Fruit fly (Drosophila melanogaster) whole organism, embryonic: ENCODE results near the gene Vm26Aa.

Experiments used
- CG9437 ChIP-seq: fragments of 200-800 bp; sonication (Bioruptor generic); optimal IDR thresholded peaks from 2 replicates; lab custom pipeline; 2018; ENCODE audit warnings: missing biosample characterization, mild to moderate bottlenecking, missing genetic modification characterization
- Pdp1 ChIP-seq, 2 experiments: fragments of 200-800 bp; sonication (Bioruptor generic); optimal IDR thresholded peaks; 3 replicates each; lab custom pipeline; 2016; ENCODE audit warnings: missing biosample characterization in 2 of 2, missing genetic modification characterization in 2 of 2, mild to moderate bottlenecking in 1 of 2, moderate library complexity in 1 of 2
- cwo ChIP-seq: fragments of 200-800 bp; sonication (Bioruptor generic); optimal IDR thresholded peaks from 3 replicates; lab custom pipeline; 2017; ENCODE audit warnings: missing biosample characterization, missing genetic modification characterization, mild to moderate bottlenecking, moderate library complexity, missing genetic modification reagents
- sc ChIP-seq, 3 experiments: fragments of >200 bp in 2 of 3; fragments of 200-800 bp in 1 of 3; sonication (Bioruptor generic) in 1 of 3; optimal IDR thresholded peaks; 2 replicates in 2 of 3; 3 replicates in 1 of 3; lab custom pipeline; 2017; ENCODE audit warnings: mild to moderate bottlenecking in 1 of 3, missing biosample characterization in 1 of 3, missing genetic modification characterization in 1 of 3, missing genetic modification reagents in 1 of 3

dm6 chr2L:5983236-5983635, 23.1 kb upstream of the Vm26Aa start:
- TF ChIP-seq CG9437 (GFP tag; lab: Kevin White, UChicago) (no peak), cwo (no peak), sc (optimal IDR thresholded peaks at IDR 0.05; lab: Kevin White, UChicago) (no peak), sc (GFP tag; optimal IDR thresholded peaks at IDR 0.05; lab: Kevin White, UChicago) (no peak), Pdp1 (GFP tag; optimal IDR thresholded peaks at IDR 0.05; lab: Kevin White, UChicago) (no peak)
